Fruit fly (Drosophila melanogaster): ENCODE results near the gene Mob2.

Mob2 gene

dm6 chr3L:11533704-11534319 is 28.2 kb downstream of the Mob2 start (continued):
- TF ChIP-seq CG17359 (tag; optimal IDR thresholded peaks at IDR 0.05), result peak; percentile 43
- TF ChIP-seq CG10267 (tag; optimal IDR thresholded peaks at IDR 0.05), result peak; percentile 20
- no peak for TF ChIP-seq CG4360 (GFP tag; IDR thresholded peaks at IDR 0.05)
- TF ChIP-seq ato (GFP tag; IDR thresholded peaks at IDR 0.05; ENCODE audit: partially characterized antibody), result no peak
- TF ChIP-seq CG13624 (GFP tag; optimal IDR thresholded peaks at IDR 0.05), result peak; percentile 57
- peak; percentile 44; the same call in 2 of the 3 replicates for TF ChIP-seq tgo (GFP tag; IDR thresholded peaks at IDR 0.05)
- TF ChIP-seq sisA (GFP tag; IDR thresholded peaks at IDR 0.05), result no peak
- no peak for TF ChIP-seq CG2202 (tag; optimal IDR thresholded peaks at IDR 0.05)
- TF ChIP-seq ssp (GFP tag; IDR thresholded peaks at IDR 0.05), result no peak
- peak; percentile 3 for TF ChIP-seq tap (tag; optimal IDR thresholded peaks at IDR 0.05)
- no peak for TF ChIP-seq CG18764 (GFP tag; optimal IDR thresholded peaks at IDR 0.05)
- no peak for TF ChIP-seq wor (GFP tag; IDR thresholded peaks at IDR 0.05)
- peak; percentile 13 for TF ChIP-seq CG13894 (tag; optimal IDR thresholded peaks at IDR 0.05)
- no peak for TF ChIP-seq jumu (GFP tag; optimal IDR thresholded peaks at IDR 0.05)
- TF ChIP-seq NfI (GFP tag; optimal IDR thresholded peaks at IDR 0.05), result peak; percentile 32
- TF ChIP-seq CG7271 (tag; optimal IDR thresholded peaks at IDR 0.05), result no peak
- no peak for TF ChIP-seq her (GFP tag; optimal IDR thresholded peaks at IDR 0.05)
- no peak for TF ChIP-seq gsb-n (tag; optimal IDR thresholded peaks at IDR 0.05)
- TF ChIP-seq klu (GFP tag; IDR thresholded peaks at IDR 0.05), result peak; percentile 49; the same call in 1 of the 2 replicates
- peak; percentile 56; the same call in 1 of the 2 replicates for TF ChIP-seq Ptx1 (GFP tag; IDR thresholded peaks at IDR 0.05)
- TF ChIP-seq Six4 (GFP tag; optimal IDR thresholded peaks at IDR 0.05), result no peak
- TF ChIP-seq seq (GFP tag; IDR thresholded peaks at IDR 0.05), result no peak
- TF ChIP-seq Oaz (GFP tag; IDR thresholded peaks at IDR 0.05), result no peak; the same call in 1 of the 2 replicates
- no peak for TF ChIP-seq sr (GFP tag; IDR thresholded peaks at IDR 0.05)
- no peak for TF ChIP-seq CG4820 (GFP tag; optimal IDR thresholded peaks at IDR 0.05)
- TF ChIP-seq CG17328 (GFP tag; IDR thresholded peaks at IDR 0.05), result no peak
- TF ChIP-seq CG16863 (GFP tag; optimal IDR thresholded peaks at IDR 0.05), result peak; percentile 20
- peak; percentile 37 for TF ChIP-seq Hsf (GFP tag; optimal IDR thresholded peaks at IDR 0.05)
- no peak for TF ChIP-seq Ada2b (GFP tag; IDR thresholded peaks at IDR 0.05)
- TF ChIP-seq CG15696 (tag; optimal IDR thresholded peaks at IDR 0.05), result no peak
- TF ChIP-seq CG1647 (GFP tag; optimal IDR thresholded peaks at IDR 0.05), result no peak
- TF ChIP-seq Lhr (GFP tag; optimal IDR thresholded peaks at IDR 0.05), result no peak
- no peak for TF ChIP-seq gfzf (GFP tag; optimal IDR thresholded peaks at IDR 0.05)
- no peak for TF ChIP-seq hth (optimal IDR thresholded peaks at IDR 0.05)
- no peak for TF ChIP-seq Nf-YA (GFP tag; IDR thresholded peaks at IDR 0.05)
- TF ChIP-seq Sry-β (GFP tag; optimal IDR thresholded peaks at IDR 0.05), result no peak
- no peak for TF ChIP-seq CG3065 (GFP tag; optimal IDR thresholded peaks at IDR 0.05)
- no peak for TF ChIP-seq Dref (GFP tag; IDR thresholded peaks at IDR 0.05)
- no peak for TF ChIP-seq Dbx (GFP tag; IDR thresholded peaks at IDR 0.05)
- peak; percentile 36; the same call in 1 of the 2 replicates for TF ChIP-seq ttk (GFP tag; IDR thresholded peaks at IDR 0.05)
- no peak for TF ChIP-seq jing (GFP tag; optimal IDR thresholded peaks at IDR 0.05)
- TF ChIP-seq h (optimal IDR thresholded peaks at IDR 0.05), result no peak
- peak; percentile 2 for TF ChIP-seq vfl (GFP tag; optimal IDR thresholded peaks at IDR 0.05)
- TF ChIP-seq CG10431 (GFP tag; optimal IDR thresholded peaks at IDR 0.05), result no peak
- TF ChIP-seq CG4707 (GFP tag; optimal IDR thresholded peaks at IDR 0.05), result no peak
- no peak for TF ChIP-seq Ravus (GFP tag; IDR thresholded peaks at IDR 0.05)
- peak; percentile 54 for TF ChIP-seq Oli (tag; optimal IDR thresholded peaks at IDR 0.05)
- no peak for TF ChIP-seq CG6254 (GFP tag; optimal IDR thresholded peaks at IDR 0.05)
- no peak for TF ChIP-seq ranshi (GFP tag; IDR thresholded peaks at IDR 0.05)
- TF ChIP-seq CG6654 (GFP tag; optimal IDR thresholded peaks at IDR 0.05), result no peak
- TF ChIP-seq scrt (GFP tag; optimal IDR thresholded peaks at IDR 0.05), result peak; percentile 29
- peak; percentile 24 for TF ChIP-seq fd96Cb (tag; optimal IDR thresholded peaks at IDR 0.05)

All from whole organism, embryonic.